Fruit fly (Drosophila melanogaster) whole organism, pupa: Measurements from ENCODE around the gene kel.

Experiments used
- CG10348 ChIP-seq: fragments of 200-800 bp; sonication (Bioruptor generic); IDR thresholded peaks from 2 replicates; pipeline ENCODE4 v1.3.6; 2022; ENCODE audit warnings: missing biosample characterization, missing genetic modification characterization
- CG12605 ChIP-seq: fragments of 200-800 bp; sonication (Bioruptor generic); IDR thresholded peaks from 2 replicates; pipeline ENCODE4 v1.3.6; 2022; ENCODE audit warnings: missing biosample characterization, missing genetic modification characterization
- CG13204 ChIP-seq: fragments of 200-800 bp; sonication (Bioruptor generic); optimal IDR thresholded peaks from 2 replicates; lab custom pipeline; 2018; ENCODE audit warnings: missing biosample characterization, mild to moderate bottlenecking, missing genetic modification characterization, moderate library complexity
- CG14655 ChIP-seq: fragments of 200-800 bp; sonication (Bioruptor generic); optimal IDR thresholded peaks from 3 replicates; lab custom pipeline; 2017; ENCODE audit warnings: mild to moderate bottlenecking, missing biosample characterization, missing genetic modification reagents, missing genetic modification characterization
- CG15710 ChIP-seq: fragments of 200-800 bp; sonication (Bioruptor generic); optimal IDR thresholded peaks from 2 replicates; lab custom pipeline; 2018; ENCODE audit warnings: missing biosample characterization, mild to moderate bottlenecking, missing genetic modification characterization, moderate library complexity
- CG17806 ChIP-seq: fragments of 200-800 bp; sonication (Bioruptor generic); optimal IDR thresholded peaks from 2 replicates; lab custom pipeline; 2018; ENCODE audit warnings: missing biosample characterization, mild to moderate bottlenecking, missing genetic modification characterization, moderate library complexity
- CG32121 ChIP-seq: fragments of 200-800 bp; sonication (Bioruptor generic); IDR thresholded peaks from 2 replicates; pipeline ENCODE4 v1.3.6; 2022; ENCODE audit warnings: missing biosample characterization, missing genetic modification characterization
- CG34367 ChIP-seq: fragments of 200-800 bp; sonication (Bioruptor generic); optimal IDR thresholded peaks from 2 replicates; lab custom pipeline; 2018; ENCODE audit warnings: missing biosample characterization, mild to moderate bottlenecking, missing genetic modification characterization
- CG4496 ChIP-seq: fragments of 200-800 bp; sonication (Bioruptor generic); IDR thresholded peaks from 3 replicates; pipeline ENCODE4 v1.3.6; 2022; ENCODE audit warnings: missing biosample characterization, missing genetic modification characterization
- CG8159 ChIP-seq: fragments of 200-800 bp; sonication (Bioruptor generic); optimal IDR thresholded peaks from 3 replicates; lab custom pipeline; 2018; ENCODE audit warnings: missing biosample characterization, mild to moderate bottlenecking, missing genetic modification characterization, moderate library complexity
- CG8301 ChIP-seq: fragments of 200-800 bp; sonication (Bioruptor generic); optimal IDR thresholded peaks from 2 replicates; lab custom pipeline; 2018; ENCODE audit warnings: missing biosample characterization, mild to moderate bottlenecking, missing genetic modification characterization
- CG9948 ChIP-seq: fragments of 200-800 bp; sonication (Bioruptor generic); optimal IDR thresholded peaks from 2 replicates; lab custom pipeline; 2018; ENCODE audit warnings: missing biosample characterization, mild to moderate bottlenecking, missing genetic modification characterization, moderate library complexity
- D1 ChIP-seq: fragments of 200-800 bp; sonication (Bioruptor generic); optimal IDR thresholded peaks from 2 replicates; lab custom pipeline; 2018; ENCODE audit warnings: missing biosample characterization, mild to moderate bottlenecking, missing genetic modification characterization, moderate library complexity
- EcR ChIP-seq: fragments of 200-800 bp; sonication (Bioruptor generic); optimal IDR thresholded peaks from 3 replicates; lab custom pipeline; 2019; ENCODE audit warnings: missing biosample characterization, missing genetic modification characterization, mild to moderate bottlenecking, moderate library complexity, missing genetic modification reagents
- Ets98B ChIP-seq: fragments of 200-800 bp; sonication (Bioruptor generic); IDR thresholded peaks from 2 replicates; pipeline ENCODE4 v1.3.6; 2022; ENCODE audit warnings: missing biosample characterization, missing genetic modification characterization
- Pif1A ChIP-seq: fragments of 200-800 bp; sonication (Bioruptor generic); optimal IDR thresholded peaks from 3 replicates; lab custom pipeline; 2016; ENCODE audit warnings: missing biosample characterization, missing genetic modification characterization
- Pif1B ChIP-seq: fragments of 200-800 bp; sonication (Bioruptor generic); optimal IDR thresholded peaks from 3 replicates; lab custom pipeline; 2016; ENCODE audit warnings: missing biosample characterization, missing genetic modification characterization
- Snoo ChIP-seq: fragments of 200-800 bp; sonication (Bioruptor generic); optimal IDR thresholded peaks from 3 replicates; lab custom pipeline; 2017; ENCODE audit warnings: missing biosample characterization, mild to moderate bottlenecking, missing genetic modification characterization, inconsistent platforms
- fd96Ca ChIP-seq: fragments of 200-800 bp; sonication (Bioruptor generic); IDR thresholded peaks from 3 replicates; pipeline ENCODE4 v1.3.6; 2022; ENCODE audit warnings: missing biosample characterization, missing genetic modification characterization
- gl ChIP-seq: fragments of 200-800 bp; sonication (Bioruptor generic); optimal IDR thresholded peaks from 2 replicates; lab custom pipeline; 2018; ENCODE audit warnings: missing biosample characterization, mild to moderate bottlenecking, missing genetic modification characterization
- rn ChIP-seq: fragments of 200-800 bp; sonication (Bioruptor generic); IDR thresholded peaks from 2 replicates; pipeline ENCODE4 v1.3.6; 2022; ENCODE audit warnings: missing biosample characterization, missing genetic modification characterization

Gene kel

dm6 chr2L:18154551-18154950, 16.7 kb upstream of the kel start, which contains the start of gene CG15155:
Gene CG15155 (plus strand): TSS chr2L:18154851.
- TF ChIP-seq CG34367 (tag; lab: Kevin White, UChicago) (no peak), CG13204 (no peak), CG10348 (no peak), CG9948 (tag; lab: Kevin White, UChicago) (no peak), CG4496 (no peak), CG8159 (no peak), CG14655 (GFP tag; lab: Kevin White, UChicago) (no peak), Pif1A (GFP tag; lab: Kevin White, UChicago) (no peak), CG32121 (GFP tag; lab: Robert Waterston, UW) (no peak), D1 (tag; lab: Kevin White, UChicago) (no peak), gl (tag; lab: Kevin White, UChicago) (no peak), CG8301 (tag; lab: Kevin White, UChicago) (no peak), EcR (GFP tag; lab: Kevin White, UChicago) (no peak)

- TF ChIP-seq CG34367 (tag; lab: Kevin White, UChicago) = peak; percentile 4
- TF ChIP-seq Snoo (tag; lab: Kevin White, UChicago) = peak; percentile 28
- no peak for TF ChIP-seq CG9948 (tag; lab: Kevin White, UChicago)
- peak; percentile 25 for TF ChIP-seq CG8159
- TF ChIP-seq, all 21 proteins: peak for 3
Observed at dm6 chr2L:18153068-18153467, 15.2 kb upstream of the kel start, which contains the start of gene CG17681. Gene CG17681 (plus strand): TSS chr2L:18153123.

- TF ChIP-seq CG32121 (GFP tag; lab: Robert Waterston, UW) = peak; percentile 30; the same call in 1 of the 2 replicates
- TF ChIP-seq CG15710 = peak; percentile 1
- peak; percentile 36; the same call in 1 of the 2 replicates for TF ChIP-seq CG12605 (GFP tag; lab: Robert Waterston, UW)
- TF ChIP-seq Ets98B = peak; percentile 44
- TF ChIP-seq CG14655 (GFP tag; lab: Kevin White, UChicago) = no peak
- 0 out of 3 replicates have a peak, but pooled peaks have one; percentile 20 for TF ChIP-seq CG4496
- TF ChIP-seq CG8159 = no peak
Observed at dm6 chr2L:18152172-18152639, 14.3 kb upstream of the kel start, which contains the start of gene Socs36E. Gene Socs36E (minus strand): TSS chr2L:18152417.

dm6 chr2L:18151826-18152138, 13.9 kb upstream of the kel start:
- TF ChIP-seq Pif1A (GFP tag; lab: Kevin White, UChicago) (no peak), CG8301 (tag; lab: Kevin White, UChicago) (no peak), CG9948 (tag; lab: Kevin White, UChicago) (no peak), CG10348 (no peak), CG8159 (no peak), CG32121 (GFP tag; lab: Robert Waterston, UW) (no peak), CG34367 (tag; lab: Kevin White, UChicago) (no peak), EcR (GFP tag; lab: Kevin White, UChicago) (no peak), CG13204 (no peak), gl (tag; lab: Kevin White, UChicago) (no peak), CG4496 (no peak)

- TF ChIP-seq CG9948 (tag; lab: Kevin White, UChicago) = peak; percentile 46
- TF ChIP-seq Ets98B = peak; percentile 81
- TF ChIP-seq CG17806 (tag; lab: Kevin White, UChicago) = no peak
- TF ChIP-seq rn (GFP tag; lab: Robert Waterston, UW) = peak; percentile 50; the same call in 1 of the 2 replicates
- TF ChIP-seq CG14655 (GFP tag; lab: Kevin White, UChicago) = peak; percentile 47
- peak; percentile 88 for TF ChIP-seq CG13204
- TF ChIP-seq CG32121 (GFP tag; lab: Robert Waterston, UW) = 0 out of 2 replicates have a peak, but pooled peaks have one; percentile 22
- no peak; the same call in 1 of the 2 replicates for TF ChIP-seq CG12605 (GFP tag; lab: Robert Waterston, UW)
- TF ChIP-seq Pif1A (GFP tag; lab: Kevin White, UChicago) = no peak
- peak; percentile 48 for TF ChIP-seq CG8159
- 0 out of 2 replicates have a peak, but pooled peaks have one; percentile 47 for TF ChIP-seq CG10348
- TF ChIP-seq D1 (tag; lab: Kevin White, UChicago) = no peak
- TF ChIP-seq fd96Ca (GFP tag; lab: Robert Waterston, UW) = peak; percentile 82
- peak; percentile 70 for TF ChIP-seq EcR (GFP tag; lab: Kevin White, UChicago)
- TF ChIP-seq CG8301 (tag; lab: Kevin White, UChicago) = peak; percentile 39
- TF ChIP-seq CG34367 (tag; lab: Kevin White, UChicago) = peak; percentile 30
- TF ChIP-seq Snoo (tag; lab: Kevin White, UChicago) = peak; percentile 41
- TF ChIP-seq gl (tag; lab: Kevin White, UChicago) = peak; percentile 54
- peak; percentile 46 for TF ChIP-seq CG15710
- peak; percentile 81 for TF ChIP-seq CG4496
- no peak for TF ChIP-seq Pif1B
Observed at dm6 chr2L:18151134-18151825, 13.4 kb upstream of the kel start.

dm6 chr2L:18150393-18151133, 12.7 kb upstream of the kel start:
- TF ChIP-seq rn (GFP tag; lab: Robert Waterston, UW) (peak; percentile 30; the same call in 1 of the 2 replicates), CG13204 (peak; percentile 92), Pif1B (no peak), CG10348 (0 out of 2 replicates have a peak, but pooled peaks have one; percentile 22), Pif1A (GFP tag; lab: Kevin White, UChicago) (peak; percentile 54), CG8159 (no peak), fd96Ca (GFP tag; lab: Robert Waterston, UW) (peak; percentile 81), CG14655 (GFP tag; lab: Kevin White, UChicago) (peak; percentile 41), Snoo (tag; lab: Kevin White, UChicago) (no peak), EcR (GFP tag; lab: Kevin White, UChicago) (peak; percentile 74), CG8301 (tag; lab: Kevin White, UChicago) (peak; percentile 49), CG4496 (peak; percentile 74), CG15710 (peak; percentile 18), CG34367 (tag; lab: Kevin White, UChicago) (peak; percentile 23), CG9948 (tag; lab: Kevin White, UChicago) (no peak), CG32121 (GFP tag; lab: Robert Waterston, UW) (peak; percentile 57; the same call in 1 of the 2 replicates), CG12605 (GFP tag; lab: Robert Waterston, UW) (0 out of 2 replicates have a peak, but pooled peaks have one; percentile 10), Ets98B (peak; percentile 20; the same call in 1 of the 2 replicates), CG17806 (tag; lab: Kevin White, UChicago) (no peak), D1 (tag; lab: Kevin White, UChicago) (no peak), gl (tag; lab: Kevin White, UChicago) (peak; percentile 92)
